Fruit fly (Drosophila melanogaster): ENCODE data around the gene CG10096.

The CG10096 gene

dm6 chr3R:12402935-12403334 is 7.2 kb upstream of the CG10096 start (continued):
- TF ChIP-seq CG4820 (GFP tag; optimal IDR thresholded peaks at IDR 0.05) (peak; percentile 100), tll (GFP tag; optimal IDR thresholded peaks at IDR 0.05) (peak in 1 of 2 experiments; percentile 76), bsh (GFP tag; optimal IDR thresholded peaks at IDR 0.05) (peak; percentile 79 to 99), CG2116 (GFP tag; optimal IDR thresholded peaks at IDR 0.05) (peak; percentile 91), CG12219 (GFP tag; optimal IDR thresholded peaks at IDR 0.05) (peak; percentile 98), hkb (optimal IDR thresholded peaks at IDR 0.05) (no peak), hkb (GFP tag; IDR thresholded peaks at IDR 0.05) (peak; percentile 99), CG17385 (GFP tag; optimal IDR thresholded peaks at IDR 0.05) (peak; percentile 96), eyg (GFP tag; optimal IDR thresholded peaks at IDR 0.05) (peak; percentile 91), prd (optimal IDR thresholded peaks at IDR 0.05) (no peak), prd (GFP tag; IDR thresholded peaks at IDR 0.05) (peak; percentile 97), CG10959 (GFP tag; IDR thresholded peaks at IDR 0.05) (peak; percentile 96), rib (GFP tag; IDR thresholded peaks at IDR 0.05) (peak; percentile 86), CG15514 (GFP tag; optimal IDR thresholded peaks at IDR 0.05) (peak; percentile 95), Awh (GFP tag; IDR thresholded peaks at IDR 0.05) (peak; percentile 98), slp2 (GFP tag; optimal IDR thresholded peaks at IDR 0.05) (peak; percentile 93), tup (GFP tag; optimal IDR thresholded peaks at IDR 0.05) (peak; percentile 92), hth (optimal IDR thresholded peaks at IDR 0.05) (no peak), CG12071 (GFP tag; optimal IDR thresholded peaks at IDR 0.05) (peak; percentile 100), CG5953 (GFP tag; IDR thresholded peaks at IDR 0.05) (peak; percentile 94), exex (tag; optimal IDR thresholded peaks at IDR 0.05) (peak; percentile 92), Myb (GFP tag; optimal IDR thresholded peaks at IDR 0.05) (peak; percentile 70), CG5245 (GFP tag; optimal IDR thresholded peaks at IDR 0.05) (peak; percentile 94), Trl (optimal IDR thresholded peaks at IDR 0.05) (no peak), Trl (GFP tag; optimal IDR thresholded peaks at IDR 0.05) (peak; percentile 95), CG31441 (GFP tag; IDR thresholded peaks at IDR 0.05) (peak; percentile 99), CG9215 (GFP tag; IDR thresholded peaks at IDR 0.05) (peak; percentile 80; the same call in 1 of the 2 replicates), CG33557 (GFP tag; optimal IDR thresholded peaks at IDR 0.05) (peak; percentile 99), lmd (GFP tag; IDR thresholded peaks at IDR 0.05) (peak; percentile 94), CG13894 (tag; optimal IDR thresholded peaks at IDR 0.05) (peak; percentile 99), Max (GFP tag; optimal IDR thresholded peaks at IDR 0.05) (peak; percentile 100), CG16813 (GFP tag; IDR thresholded peaks at IDR 0.05; ENCODE audit: partially characterized antibody) (0 out of 3 replicates have a peak, but pooled peaks have one; percentile 32), zen2 (GFP tag; IDR thresholded peaks at IDR 0.05; ENCODE audit: partially characterized antibody) (0 out of 3 replicates have a peak, but pooled peaks have one; percentile 17), mirr (GFP tag; optimal IDR thresholded peaks at IDR 0.05) (peak; percentile 99), CG31388 (GFP tag; optimal IDR thresholded peaks at IDR 0.05) (peak; percentile 97), cg (GFP tag; optimal IDR thresholded peaks at IDR 0.05) (no peak), ATbp (GFP tag; optimal IDR thresholded peaks at IDR 0.05) (peak; percentile 99), Hr3 (GFP tag; optimal IDR thresholded peaks at IDR 0.05) (peak; percentile 91), yki (optimal IDR thresholded peaks at IDR 0.05) (no peak), vvl (GFP tag; IDR thresholded peaks at IDR 0.05) (peak; percentile 99), CG4328 (GFP tag; optimal IDR thresholded peaks at IDR 0.05) (peak; percentile 97), inv (GFP tag; IDR thresholded peaks at IDR 0.05; ENCODE audit: partially characterized antibody) (no peak), Sox102F (GFP tag; optimal IDR thresholded peaks at IDR 0.05) (peak; percentile 98), Dad (GFP tag; optimal IDR thresholded peaks at IDR 0.05) (peak; percentile 94), CG2712 (tag; optimal IDR thresholded peaks at IDR 0.05) (peak; percentile 99), NC2α (GFP tag; optimal IDR thresholded peaks at IDR 0.05) (peak; percentile 91), Usf (GFP tag; optimal IDR thresholded peaks at IDR 0.05) (peak; percentile 93), CG3065 (GFP tag; optimal IDR thresholded peaks at IDR 0.05) (peak; percentile 89), sob (GFP tag; IDR thresholded peaks at IDR 0.05) (peak; percentile 97), gcm (GFP tag; optimal IDR thresholded peaks at IDR 0.05) (peak; percentile 98), lilli (GFP tag; optimal IDR thresholded peaks at IDR 0.05) (peak; percentile 96), CHES-1-like (GFP tag; optimal IDR thresholded peaks at IDR 0.05) (peak; percentile 90)
